Fruit fly (Drosophila melanogaster) whole organism, embryonic: ENCODE results near the gene CG43052.

Experiments
- Antp ChIP-seq: fragments of 200-800 bp; sonication (Bioruptor generic); optimal IDR thresholded peaks from 3 replicates; lab custom pipeline; 2016; ENCODE audit warnings: missing biosample characterization, missing genetic modification characterization
- Atf-2 ChIP-seq: fragments of 200-800 bp; sonication (Bioruptor generic); optimal IDR thresholded peaks from 2 replicates; lab custom pipeline; 2016; ENCODE audit warnings: missing biosample characterization, missing genetic modification characterization
- CG10209 ChIP-seq: fragments of 200-800 bp; sonication (Bioruptor generic); optimal IDR thresholded peaks from 3 replicates; lab custom pipeline; 2017; ENCODE audit warnings: missing biosample characterization, mild to moderate bottlenecking, missing genetic modification characterization, missing genetic modification reagents
- CG1024 ChIP-seq: fragments of 200-800 bp; sonication (Bioruptor generic); IDR thresholded peaks from 2 replicates; pipeline ENCODE4 v1.3.6; 2022; ENCODE audit warnings: missing biosample characterization, missing genetic modification characterization
- CG11504 ChIP-seq: fragments of 200-800 bp; sonication (Bioruptor generic); optimal IDR thresholded peaks from 3 replicates; lab custom pipeline; 2019; ENCODE audit warnings: missing biosample characterization, mild to moderate bottlenecking, missing genetic modification characterization, moderate library complexity
- CG11696 ChIP-seq: fragments of 200-800 bp; sonication (Bioruptor generic); IDR thresholded peaks from 2 replicates; pipeline ENCODE4 v1.3.6; 2022; ENCODE audit warnings: missing biosample characterization, missing genetic modification characterization
- CG12219 ChIP-seq: fragments of 200-800 bp; sonication (Bioruptor generic); optimal IDR thresholded peaks from 3 replicates; lab custom pipeline; 2018; ENCODE audit warnings: missing biosample characterization, mild to moderate bottlenecking, missing genetic modification characterization
- CG12744 ChIP-seq: fragments of 200-800 bp; sonication (Bioruptor generic); optimal IDR thresholded peaks from 2 replicates; lab custom pipeline; 2016; ENCODE audit warnings: missing biosample characterization, missing genetic modification characterization
- CG14441 ChIP-seq: fragments of 200-800 bp; sonication (Bioruptor generic); IDR thresholded peaks from 2 replicates; pipeline ENCODE4 v1.3.6; 2022; ENCODE audit warnings: missing biosample characterization, missing genetic modification characterization
- CG15514 ChIP-seq: fragments of 200-800 bp; sonication (Bioruptor generic); optimal IDR thresholded peaks from 3 replicates; lab custom pipeline; 2017; ENCODE audit warnings: missing biosample characterization, missing genetic modification characterization, mild to moderate bottlenecking, moderate library complexity, missing genetic modification reagents
- CG16815 ChIP-seq: fragments of 200-800 bp; sonication (Bioruptor generic); optimal IDR thresholded peaks from 3 replicates; lab custom pipeline; 2017; ENCODE audit warnings: missing biosample characterization, mild to moderate bottlenecking, missing genetic modification characterization
- CG17328 ChIP-seq: fragments of 200-800 bp; sonication (Bioruptor generic); IDR thresholded peaks from 2 replicates; pipeline ENCODE4 v1.3.6; 2022; ENCODE audit warnings: missing biosample characterization, missing genetic modification characterization
- CG17359 ChIP-seq: fragments of 200-800 bp; sonication (Bioruptor generic); optimal IDR thresholded peaks from 3 replicates; lab custom pipeline; 2018; ENCODE audit warnings: missing biosample characterization, mild to moderate bottlenecking, missing genetic modification characterization, moderate library complexity
- CG18011 ChIP-seq: fragments of 200-800 bp; sonication (Bioruptor generic); optimal IDR thresholded peaks from 2 replicates; lab custom pipeline; 2017; ENCODE audit warnings: missing biosample characterization, missing genetic modification characterization, mild to moderate bottlenecking, moderate library complexity, missing genotype
- CG18764 ChIP-seq: fragments of 200-800 bp; sonication (Bioruptor generic); optimal IDR thresholded peaks from 3 replicates; lab custom pipeline; 2016; ENCODE audit warnings: missing biosample characterization, missing genetic modification characterization
- CG4360 ChIP-seq: fragments of 200-800 bp; sonication (Bioruptor generic); IDR thresholded peaks from 2 replicates; pipeline ENCODE4 v1.3.6; 2022; ENCODE audit warnings: missing biosample characterization, missing genetic modification characterization
- CG43689 ChIP-seq: fragments of 200-800 bp; sonication (Bioruptor generic); IDR thresholded peaks from 2 replicates; pipeline ENCODE4 v1.3.6; 2022; ENCODE audit warnings: missing biosample characterization, missing genetic modification characterization
- CG7271 ChIP-seq: fragments of 200-800 bp; sonication (Bioruptor generic); optimal IDR thresholded peaks from 2 replicates; lab custom pipeline; 2018; ENCODE audit warnings: missing biosample characterization, mild to moderate bottlenecking, missing genetic modification characterization, moderate library complexity
- CG8290 ChIP-seq, 3 experiments: fragments of 200-800 bp; sonication (Bioruptor generic); optimal IDR thresholded peaks; 2 replicates each; lab custom pipeline; 2016 to 2019; ENCODE audit warnings: missing biosample characterization in 3 of 3, missing genetic modification characterization in 3 of 3, mild to moderate bottlenecking in 2 of 3, moderate library complexity in 1 of 3
- Chrac-16 ChIP-seq: fragments of 200-800 bp; sonication (Bioruptor generic); optimal IDR thresholded peaks from 3 replicates; lab custom pipeline; 2016; ENCODE audit warnings: missing biosample characterization, missing genetic modification characterization
- Drgx ChIP-seq: fragments of 200-800 bp; sonication (Bioruptor generic); IDR thresholded peaks from 2 replicates; pipeline ENCODE4 v1.3.6; 2022; ENCODE audit warnings: missing biosample characterization, missing genetic modification characterization
- Ets65A ChIP-seq: fragments of 200-800 bp; sonication (Bioruptor generic); peaks from one replicate; lab custom pipeline; 2016; ENCODE audit warnings: missing biosample characterization, missing genetic modification characterization
- HLHmδ ChIP-seq: fragments of 200-800 bp; sonication (Bioruptor generic); optimal IDR thresholded peaks from 2 replicates; lab custom pipeline; 2018; ENCODE audit warnings: missing biosample characterization, mild to moderate bottlenecking, missing genetic modification characterization, moderate library complexity
- Hr51 ChIP-seq, 2 experiments: fragments of 200-800 bp; sonication (Bioruptor generic); optimal IDR thresholded peaks; 2 replicates in 1 of 2; 3 replicates in 1 of 2; lab custom pipeline; 2016 to 2018; ENCODE audit warnings: missing biosample characterization in 2 of 2, missing genetic modification characterization in 2 of 2, mild to moderate bottlenecking in 1 of 2, moderate library complexity in 1 of 2
- Lim3 ChIP-seq: fragments of 200-800 bp; sonication (Bioruptor generic); IDR thresholded peaks from 2 replicates; pipeline ENCODE4 v1.3.6; 2022; ENCODE audit warnings: missing biosample characterization, missing genetic modification characterization
- Med ChIP-seq: fragments of 200-800 bp; sonication (Bioruptor generic); peaks from one replicate; lab custom pipeline; 2016; ENCODE audit warnings: missing biosample characterization, missing genetic modification characterization, mild to moderate bottlenecking, inconsistent platforms, moderate library complexity
- Pdp1 ChIP-seq, 2 experiments: fragments of 200-800 bp; sonication (Bioruptor generic); optimal IDR thresholded peaks; 3 replicates each; lab custom pipeline; 2016; ENCODE audit warnings: missing biosample characterization in 2 of 2, missing genetic modification characterization in 2 of 2, mild to moderate bottlenecking in 1 of 2, moderate library complexity in 1 of 2
- Poxn ChIP-seq: fragments of 200-800 bp; sonication (Bioruptor generic); IDR thresholded peaks from 2 replicates; pipeline ENCODE4 v1.3.6; 2022; ENCODE audit warnings: missing biosample characterization, missing genetic modification characterization
- Side ChIP-seq: fragments of 200-800 bp; sonication (Bioruptor generic); optimal IDR thresholded peaks from 2 replicates; lab custom pipeline; 2016; ENCODE audit warnings: missing biosample characterization, missing genetic modification characterization
- Xbp1 ChIP-seq: fragments of 200-800 bp; sonication (Bioruptor generic); optimal IDR thresholded peaks from 3 replicates; lab custom pipeline; 2016; ENCODE audit warnings: missing biosample characterization, mild to moderate bottlenecking, missing genetic modification characterization
- YL-1 ChIP-seq: fragments of 200-800 bp; sonication (Bioruptor generic); optimal IDR thresholded peaks from 3 replicates; lab custom pipeline; 2017; ENCODE audit warnings: missing biosample characterization, mild to moderate bottlenecking, missing genetic modification characterization
- ac ChIP-seq: fragments of 200-800 bp; sonication (Bioruptor generic); optimal IDR thresholded peaks from 3 replicates; lab custom pipeline; 2017; ENCODE audit warnings: missing biosample characterization, mild to moderate bottlenecking, missing genetic modification characterization
- chinmo ChIP-seq: fragments of 200-800 bp; sonication (Bioruptor generic); IDR thresholded peaks from 4 replicates; pipeline ENCODE4 v1.3.6; 2022; ENCODE audit warnings: missing biosample characterization, missing genetic modification characterization; ENCODE audit not compliant: partially characterized antibody
- fd96Cb ChIP-seq: fragments of 200-800 bp; sonication (Bioruptor generic); optimal IDR thresholded peaks from 2 replicates; lab custom pipeline; 2018; ENCODE audit warnings: missing biosample characterization, mild to moderate bottlenecking, missing genetic modification characterization, moderate library complexity
- hb ChIP-seq: fragments of 200-800 bp; sonication (Bioruptor generic); IDR thresholded peaks from 3 replicates; pipeline ENCODE4 v1.3.6; 2022; ENCODE audit warnings: missing biosample characterization, missing genetic modification characterization; ENCODE audit not compliant: partially characterized antibody
- lov ChIP-seq, 2 experiments: fragments of 200-800 bp in 1 of 2; fragments of >200 bp in 1 of 2; sonication (Bioruptor generic) in 1 of 2; IDR thresholded peaks in 1 of 2; optimal IDR thresholded peaks in 1 of 2; 2 replicates in 1 of 2; 3 replicates in 1 of 2; pipeline versions ENCODE4 v1.3.6 to Lab custom; 2017 to 2022; ENCODE audit warnings: missing biosample characterization in 1 of 2, missing genetic modification characterization in 1 of 2
- mld ChIP-seq: fragments of 200-800 bp; sonication (Bioruptor generic); IDR thresholded peaks from 3 replicates; pipeline ENCODE4 v1.3.6; 2022; ENCODE audit warnings: missing biosample characterization, missing genetic modification characterization; ENCODE audit not compliant: partially characterized antibody
- peb ChIP-seq: fragments of 200-800 bp; sonication (Bioruptor generic); IDR thresholded peaks from 2 replicates; pipeline ENCODE4 v1.3.6; 2022; ENCODE audit warnings: missing biosample characterization, missing genetic modification characterization
- phol ChIP-seq: fragments of 200-800 bp; sonication (Bioruptor generic); optimal IDR thresholded peaks from 3 replicates; lab custom pipeline; 2018; ENCODE audit warnings: missing biosample characterization, mild to moderate bottlenecking, missing genetic modification characterization, moderate library complexity
- pum ChIP-seq: fragments of 200-800 bp; sonication (Bioruptor generic); optimal IDR thresholded peaks from 2 replicates; lab custom pipeline; 2016; ENCODE audit warnings: missing biosample characterization, missing genetic modification characterization
- row ChIP-seq: fragments of 200-800 bp; sonication (Bioruptor generic); IDR thresholded peaks from 3 replicates; pipeline ENCODE4 v1.3.6; 2022; ENCODE audit warnings: missing biosample characterization, missing genetic modification characterization
- tio ChIP-seq: fragments of 200-800 bp; sonication (Bioruptor generic); optimal IDR thresholded peaks from 2 replicates; lab custom pipeline; 2017; ENCODE audit warnings: missing biosample characterization, missing genetic modification characterization, inconsistent platforms
- unc-4 ChIP-seq: fragments of 200-800 bp; sonication (Bioruptor generic); IDR thresholded peaks from 2 replicates; pipeline ENCODE4 v1.3.6; 2022; ENCODE audit warnings: missing biosample characterization, missing genetic modification characterization; ENCODE audit not compliant: partially characterized antibody
- usp ChIP-seq: fragments of >200 bp; optimal IDR thresholded peaks from 2 replicates; lab custom pipeline; 2017; ENCODE audit warnings: missing biosample characterization, missing genetic modification characterization
- zf30C ChIP-seq: fragments of 200-800 bp; sonication (Bioruptor generic); optimal IDR thresholded peaks from 3 replicates; lab custom pipeline; 2018; ENCODE audit warnings: missing biosample characterization, mild to moderate bottlenecking, missing genetic modification characterization

CG43052 gene

dm6 chr2L:14368833-14369232 lies 17.0 kb downstream of the CG43052 start:
- TF ChIP-seq Lim3 (no peak), row (GFP tag; lab: Robert Waterston, UW) (peak; percentile 28; the same call in 1 of the 3 replicates), Med (peak; percentile 58)
- TF ChIP-seq, all 482 proteins: peak for 2

dm6 chr2L:14369933-14370776 lies 18.3 kb downstream of the CG43052 start:
- no peak for TF ChIP-seq mld
- no peak for TF ChIP-seq YL-1 (GFP tag; lab: Kevin White, UChicago)
- peak; percentile 39 for TF ChIP-seq CG17328 (GFP tag; lab: Robert Waterston, UW)
- no peak for TF ChIP-seq zf30C (GFP tag; lab: Kevin White, UChicago)
- TF ChIP-seq lov (optimal IDR thresholded peaks at IDR 0.05; lab: Kevin White, UChicago): no peak
- TF ChIP-seq lov (GFP tag; IDR thresholded peaks at IDR 0.05; lab: Robert Waterston, UW): no peak
- TF ChIP-seq Chrac-16 (GFP tag; lab: Kevin White, UChicago): peak; percentile 6
- no peak for TF ChIP-seq usp (GFP tag; lab: Kevin White, UChicago)
- TF ChIP-seq CG14441 (GFP tag; lab: Robert Waterston, UW): peak; percentile 23; the same call in 1 of the 2 replicates
- TF ChIP-seq unc-4 (GFP tag; lab: Robert Waterston, UW): no peak
- peak; percentile 13 for TF ChIP-seq Atf-2 (GFP tag; lab: Kevin White, UChicago)
- peak; percentile 13 for TF ChIP-seq CG12744 (GFP tag; lab: Kevin White, UChicago)
- no peak for TF ChIP-seq hb (GFP tag; lab: Robert Waterston, UW)
- no peak for TF ChIP-seq CG1024 (GFP tag; lab: Robert Waterston, UW)
- peak in 1 of 2 experiments; percentile 54 for TF ChIP-seq Hr51 (GFP tag; optimal IDR thresholded peaks at IDR 0.05; lab: Kevin White, UChicago)
- TF ChIP-seq Xbp1 (GFP tag; lab: Kevin White, UChicago): peak; percentile 38
- peak; percentile 11 for TF ChIP-seq CG12219 (GFP tag; lab: Kevin White, UChicago)
- TF ChIP-seq phol: peak; percentile 47
- no peak for TF ChIP-seq Ets65A (GFP tag; lab: Kevin White, UChicago)
- no peak for TF ChIP-seq CG16815 (GFP tag; lab: Kevin White, UChicago)
- peak; percentile 10 for TF ChIP-seq Antp
- TF ChIP-seq pum (GFP tag; lab: Kevin White, UChicago): no peak
- no peak for TF ChIP-seq CG15514 (GFP tag; lab: Kevin White, UChicago)
- no peak for TF ChIP-seq Poxn (GFP tag; lab: Robert Waterston, UW)
- TF ChIP-seq CG11696: peak; percentile 16; the same call in 1 of the 2 replicates
- peak; percentile 97 for TF ChIP-seq Drgx (GFP tag; lab: Robert Waterston, UW)
- peak; percentile 58 for TF ChIP-seq CG11504 (tag; lab: Kevin White, UChicago)
- no peak for TF ChIP-seq peb (GFP tag; lab: Robert Waterston, UW)
- no peak for TF ChIP-seq CG8290 (GFP tag; optimal IDR thresholded peaks at IDR 0.05; lab: Kevin White, UChicago)
- peak in 1 of 2 experiments; percentile 35 for TF ChIP-seq CG8290 (tag; optimal IDR thresholded peaks at IDR 0.05; lab: Kevin White, UChicago)
- TF ChIP-seq Side (GFP tag; lab: Kevin White, UChicago): no peak
- TF ChIP-seq CG43689 (GFP tag; lab: Robert Waterston, UW): no peak
- TF ChIP-seq CG17359 (tag; lab: Kevin White, UChicago): peak; percentile 41
- TF ChIP-seq CG4360 (GFP tag; lab: Robert Waterston, UW): no peak
- TF ChIP-seq Pdp1 (GFP tag; optimal IDR thresholded peaks at IDR 0.05; lab: Kevin White, UChicago): peak in 1 of 2 experiments; percentile 26
- peak; percentile 41 for TF ChIP-seq fd96Cb (tag; lab: Kevin White, UChicago)
- peak; percentile 25 for TF ChIP-seq CG10209
- TF ChIP-seq tio: peak; percentile 36
- peak; percentile 57 for TF ChIP-seq CG7271
- no peak for TF ChIP-seq HLHmδ (GFP tag; lab: Kevin White, UChicago)
- no peak for TF ChIP-seq CG18764 (GFP tag; lab: Kevin White, UChicago)
- TF ChIP-seq chinmo (GFP tag; lab: Robert Waterston, UW): 0 out of 4 replicates have a peak, but pooled peaks have one; percentile 8
- TF ChIP-seq ac (GFP tag; lab: Kevin White, UChicago): no peak
- no peak for TF ChIP-seq CG18011 (GFP tag; lab: Kevin White, UChicago)
